Worm (Caenorhabditis elegans) whole organism, L4 larva: ENCODE results near the gene Y57G11C.1142.

ENCODE experiments used
- F10B5.3 ChIP-seq: sonication (generic microtip); optimal IDR thresholded peaks from 2 replicates; lab custom pipeline; 2016; ENCODE audit warnings: mild to moderate bottlenecking, missing genetic modification characterization, missing compliant biosample characterization
- F44E2.7 ChIP-seq: fragments of 200-800 bp; sonication (Bioruptor generic); IDR thresholded peaks from 2 replicates; pipeline ENCODE4 v2.1.2; 2022; ENCODE audit warnings: missing genetic modification characterization, missing compliant biosample characterization
- ZK546.5 ChIP-seq, 2 experiments: sonication (generic microtip); optimal IDR thresholded peaks; 2 replicates each; lab custom pipeline; 2017; ENCODE audit warnings: missing biosample characterization in 2 of 2, missing genetic modification characterization in 2 of 2
- aly-2 ChIP-seq: sonication (generic microtip); optimal IDR thresholded peaks from 2 replicates; lab custom pipeline; 2018; ENCODE audit warnings: missing biosample characterization, missing genetic modification characterization
- ceh-32 ChIP-seq: sonication (generic microtip); optimal IDR thresholded peaks from 2 replicates; lab custom pipeline; 2016; ENCODE audit warnings: mild to moderate bottlenecking, missing genetic modification characterization, missing compliant biosample characterization; ENCODE audit not compliant: poor library complexity
- ceh-44 ChIP-seq: fragments of 200-800 bp; sonication (Bioruptor generic); IDR thresholded peaks from 2 replicates; pipeline ENCODE4 v1.3.6; 2022; ENCODE audit warnings: missing genetic modification reagents, missing genetic modification characterization, missing compliant biosample characterization
- daf-12 ChIP-seq: fragments of 150-350 bp; optimal IDR thresholded peaks from 2 replicates; lab custom pipeline; 2014; ENCODE audit warnings: missing biosample characterization, missing genetic modification reagents, missing genetic modification characterization
- daf-16 ChIP-seq, 3 experiments: sonication (generic microtip); optimal IDR thresholded peaks; 2 replicates each; lab custom pipeline; 2016 to 2017; ENCODE audit warnings: missing genetic modification characterization in 3 of 3, missing genetic modification reagents in 3 of 3, mild to moderate bottlenecking in 2 of 3, missing compliant biosample characterization in 2 of 3, missing biosample characterization in 1 of 3, moderate library complexity in 1 of 3
- daf-8 ChIP-seq: fragments of 200-800 bp; sonication (Bioruptor generic); IDR thresholded peaks from 2 replicates; pipeline ENCODE4 v1.3.6; 2022; ENCODE audit warnings: missing genetic modification characterization, missing compliant biosample characterization
- dmd-8 ChIP-seq: fragments of 200-800 bp; sonication (Bioruptor generic); IDR thresholded peaks from 2 replicates; pipeline ENCODE4 v1.3.6; 2022; ENCODE audit warnings: missing genetic modification characterization, missing compliant biosample characterization
- dmd-9 ChIP-seq: fragments of 200-800 bp; sonication (Bioruptor generic); IDR thresholded peaks from 2 replicates; pipeline ENCODE4 v1.3.6; 2022; ENCODE audit warnings: missing genetic modification reagents, missing genetic modification characterization, missing compliant biosample characterization
- egl-27 ChIP-seq: sonication (generic microtip); optimal IDR thresholded peaks from 3 replicates; lab custom pipeline; 2017; ENCODE audit warnings: missing biosample characterization, missing genetic modification reagents, missing genetic modification characterization
- egl-43 ChIP-seq: fragments of 200-800 bp; sonication (Bioruptor generic); IDR thresholded peaks from 2 replicates; pipeline ENCODE4 v1.3.6; 2022; ENCODE audit warnings: missing genetic modification reagents, missing genetic modification characterization, missing compliant biosample characterization
- fkh-10 ChIP-seq: fragments of 150-350 bp; optimal IDR thresholded peaks from 2 replicates; lab custom pipeline; 2014; ENCODE audit warnings: missing biosample characterization, missing genetic modification reagents, missing genetic modification characterization
- fos-1 ChIP-seq: fragments of 150-350 bp; optimal IDR thresholded peaks from 2 replicates; lab custom pipeline; 2014; ENCODE audit warnings: missing biosample characterization, missing genetic modification characterization
- gei-8 ChIP-seq: fragments of 200-800 bp; sonication (Bioruptor generic); optimal IDR thresholded peaks from 2 replicates; lab custom pipeline; 2018; ENCODE audit warnings: mild to moderate bottlenecking, missing genetic modification characterization, missing compliant biosample characterization
- hif-1 ChIP-seq, 2 experiments: sonication (generic microtip); optimal IDR thresholded peaks; 2 replicates each; lab custom pipeline; 2016 to 2017; ENCODE audit warnings: missing compliant biosample characterization in 2 of 2, missing genetic modification characterization in 2 of 2, missing genetic modification reagents in 2 of 2, missing genotype in 2 of 2, mild to moderate bottlenecking in 1 of 2
- hlh-11 ChIP-seq: fragments of 200-800 bp; sonication (Bioruptor generic); optimal IDR thresholded peaks from 2 replicates; lab custom pipeline; 2018; ENCODE audit warnings: mild to moderate bottlenecking, missing genetic modification characterization, missing compliant biosample characterization
- hmg-1.1 ChIP-seq: fragments of 200-800 bp; sonication (Bioruptor generic); IDR thresholded peaks from 2 replicates; pipeline ENCODE4 v1.3.6; 2022; ENCODE audit warnings: missing genetic modification reagents, missing genetic modification characterization, missing compliant biosample characterization
- jun-1 ChIP-seq: fragments of 150-350 bp; optimal IDR thresholded peaks from 2 replicates; lab custom pipeline; 2014; ENCODE audit warnings: missing biosample characterization, missing genetic modification reagents, missing genetic modification characterization
- lim-7 ChIP-seq: fragments of 200-800 bp; sonication (Bioruptor generic); IDR thresholded peaks from 2 replicates; pipeline ENCODE4 v1.3.6; 2022; ENCODE audit warnings: missing genetic modification characterization, missing compliant biosample characterization
- lin-38 ChIP-seq: fragments of 200-800 bp; sonication (Bioruptor generic); IDR thresholded peaks from 2 replicates; pipeline ENCODE4 v1.3.6; 2022; ENCODE audit warnings: missing genetic modification reagents, missing genetic modification characterization, missing compliant biosample characterization
- lin-39 ChIP-seq: fragments of 150-350 bp; optimal IDR thresholded peaks from 2 replicates; lab custom pipeline; 2014; ENCODE audit warnings: missing biosample characterization, missing genetic modification reagents, missing genetic modification characterization
- lir-3 ChIP-seq: sonication (generic microtip); optimal IDR thresholded peaks from 2 replicates; lab custom pipeline; 2016; ENCODE audit warnings: mild to moderate bottlenecking, missing genetic modification characterization, missing compliant biosample characterization
- lsy-2 ChIP-seq, 2 experiments: fragments of 150-350 bp in 1 of 2; sonication (generic microtip) in 1 of 2; optimal IDR thresholded peaks; 2 replicates each; lab custom pipeline; 2014 to 2017; ENCODE audit warnings: missing biosample characterization in 2 of 2, missing genetic modification characterization in 2 of 2
- mdl-1 ChIP-seq, 2 experiments: fragments of 150-350 bp in 1 of 2; sonication (generic microtip) in 1 of 2; optimal IDR thresholded peaks; 2 replicates each; lab custom pipeline; 2014 to 2017; ENCODE audit warnings: missing biosample characterization in 2 of 2, missing genetic modification characterization in 2 of 2
- mep-1 ChIP-seq: fragments of 150-350 bp; sonication (generic microtip); optimal IDR thresholded peaks from 3 replicates; lab custom pipeline; 2014; ENCODE audit warnings: missing biosample characterization, missing genetic modification characterization
- mxl-2 ChIP-seq: fragments of 200-800 bp; sonication (Bioruptor generic); conservative IDR thresholded peaks from 2 replicates; pipeline ENCODE4 v1.3.6; 2022; ENCODE audit warnings: missing genetic modification reagents, missing genetic modification characterization, missing compliant biosample characterization
- mxl-3 ChIP-seq: fragments of 200-800 bp; sonication (Bioruptor generic); optimal IDR thresholded peaks from 2 replicates; lab custom pipeline; 2018; ENCODE audit warnings: mild to moderate bottlenecking, missing genetic modification characterization, missing compliant biosample characterization
- nhr-10 ChIP-seq: fragments of 150-350 bp; optimal IDR thresholded peaks from 2 replicates; lab custom pipeline; 2014; ENCODE audit warnings: missing biosample characterization, missing genetic modification characterization
- nhr-102 ChIP-seq: sonication (generic microtip); optimal IDR thresholded peaks from 2 replicates; lab custom pipeline; 2016; ENCODE audit warnings: mild to moderate bottlenecking, missing genetic modification characterization, moderate library complexity, missing compliant biosample characterization
- nhr-11 ChIP-seq: fragments of 150-350 bp; optimal IDR thresholded peaks from 2 replicates; lab custom pipeline; 2014; ENCODE audit warnings: missing biosample characterization, missing genetic modification characterization
- nhr-237 ChIP-seq: sonication (generic microtip); optimal IDR thresholded peaks from 2 replicates; lab custom pipeline; 2017; ENCODE audit warnings: missing biosample characterization, missing genetic modification characterization
- nhr-25 ChIP-seq: sonication (generic microtip); optimal IDR thresholded peaks from 2 replicates; lab custom pipeline; 2017; ENCODE audit warnings: missing genetic modification characterization, mild to moderate bottlenecking, missing compliant biosample characterization, antibody characterized with exemption, moderate library complexity, borderline replicate concordance; ENCODE audit not compliant: insufficient read depth
- nhr-48 ChIP-seq: sonication (generic microtip); optimal IDR thresholded peaks from 2 replicates; lab custom pipeline; 2016; ENCODE audit warnings: mild to moderate bottlenecking, missing genetic modification characterization, missing compliant biosample characterization
- nhr-6 ChIP-seq: fragments of 150-350 bp; optimal IDR thresholded peaks from 2 replicates; lab custom pipeline; 2014; ENCODE audit warnings: missing biosample characterization, missing genetic modification characterization
- pqm-1 ChIP-seq: sonication (generic microtip); optimal IDR thresholded peaks from 2 replicates; lab custom pipeline; 2017; ENCODE audit warnings: missing biosample characterization, missing genetic modification characterization
- rbr-2 ChIP-seq: sonication (generic microtip); optimal IDR thresholded peaks from 2 replicates; lab custom pipeline; 2016; ENCODE audit warnings: missing genotype, missing genetic modification characterization, missing compliant biosample characterization
- saeg-2 ChIP-seq: fragments of 200-800 bp; sonication (Bioruptor generic); IDR thresholded peaks from 2 replicates; pipeline ENCODE4 v1.3.6; 2022; ENCODE audit warnings: missing genetic modification reagents, missing genetic modification characterization, missing compliant biosample characterization
- sdz-12 ChIP-seq: fragments of 200-800 bp; sonication (Bioruptor generic); optimal IDR thresholded peaks from 2 replicates; lab custom pipeline; 2018; ENCODE audit warnings: mild to moderate bottlenecking, missing genetic modification characterization, missing compliant biosample characterization
- skn-1 ChIP-seq: fragments of 150-350 bp; optimal IDR thresholded peaks from 2 replicates; lab custom pipeline; 2014; ENCODE audit warnings: missing biosample characterization, missing genetic modification characterization
- snpc-1.2 ChIP-seq: fragments of 200-800 bp; sonication (Bioruptor generic); IDR thresholded peaks from 2 replicates; pipeline ENCODE4 v1.3.6; 2022; ENCODE audit warnings: missing genetic modification reagents, missing genetic modification characterization, missing compliant biosample characterization
- snpc-4 ChIP-seq: fragments of 150-350 bp; optimal IDR thresholded peaks from 2 replicates; lab custom pipeline; 2014; ENCODE audit warnings: missing biosample characterization, missing genetic modification characterization
- spr-3 ChIP-seq: fragments of 200-800 bp; sonication (Bioruptor generic); optimal IDR thresholded peaks from 2 replicates; lab custom pipeline; 2018; ENCODE audit warnings: mild to moderate bottlenecking, missing genetic modification characterization, missing compliant biosample characterization
- unc-130 ChIP-seq: sonication (generic microtip); optimal IDR thresholded peaks from 2 replicates; lab custom pipeline; 2016; ENCODE audit warnings: missing genetic modification reagents, missing genetic modification characterization, missing compliant biosample characterization
- unc-39 ChIP-seq: sonication (generic microtip); optimal IDR thresholded peaks from 2 replicates; lab custom pipeline; 2017; ENCODE audit warnings: missing biosample characterization, missing genetic modification characterization
- vab-7 ChIP-seq: fragments of 200-800 bp; sonication (Bioruptor generic); IDR thresholded peaks from 2 replicates; pipeline ENCODE4 v1.3.6; 2022; ENCODE audit warnings: missing genetic modification reagents, missing genetic modification characterization, missing compliant biosample characterization
- zfp-3 ChIP-seq: fragments of 200-800 bp; sonication (Bioruptor generic); conservative IDR thresholded peaks from 2 replicates; pipeline ENCODE4 v1.3.6; 2022; ENCODE audit warnings: missing genetic modification reagents, missing genetic modification characterization, missing compliant biosample characterization
- zip-11 ChIP-seq: fragments of 200-800 bp; sonication (Bioruptor generic); IDR thresholded peaks from 2 replicates; pipeline ENCODE4 v1.3.6; 2022; ENCODE audit warnings: missing genetic modification characterization, missing compliant biosample characterization
- zip-2 ChIP-seq: fragments of 150-350 bp; optimal IDR thresholded peaks from 2 replicates; lab custom pipeline; 2014; ENCODE audit warnings: missing biosample characterization, missing genetic modification characterization
- ztf-11 ChIP-seq: fragments of 150-350 bp; optimal IDR thresholded peaks from 2 replicates; lab custom pipeline; 2014; ENCODE audit warnings: missing biosample characterization, missing genetic modification characterization

Y57G11C.1142 gene

ce11 chrIV:14824878-14825352 is 22.5 kb downstream of the Y57G11C.1142 start, which contains the start of gene sec-61.A (continued):
- TF ChIP-seq mxl-3 (GFP tag; lab: Kevin White, UChicago): peak; percentile 87
- no peak for TF ChIP-seq dmd-9 (GFP tag; lab: Robert Waterston, UW)
- TF ChIP-seq nhr-237 (tag; lab: Kevin White, UChicago): no peak
- peak; percentile 36 to 75 for TF ChIP-seq hif-1 (tag; optimal IDR thresholded peaks at IDR 0.05; lab: Kevin White, UChicago)
- no peak for TF ChIP-seq daf-8 (GFP tag; lab: Robert Waterston, UW)
- TF ChIP-seq saeg-2 (GFP tag; lab: Robert Waterston, UW): 0 out of 2 replicates have a peak, but pooled peaks have one; percentile 38
- peak; percentile 66 for TF ChIP-seq nhr-102 (tag; lab: Kevin White, UChicago)
- no peak for TF ChIP-seq F44E2.7 (GFP tag; lab: Robert Waterston, UW)
- peak; percentile 96 to 98 for TF ChIP-seq lsy-2 (tag; optimal IDR thresholded peaks at IDR 0.05; lab: Kevin White, UChicago)
- peak; percentile 18 for TF ChIP-seq nhr-48 (tag; lab: Kevin White, UChicago)
- TF ChIP-seq nhr-10: no peak
- no peak for TF ChIP-seq vab-7 (GFP tag; lab: Robert Waterston, UW)
- peak; percentile 57 for TF ChIP-seq spr-3 (GFP tag; lab: Kevin White, UChicago)
- peak; percentile 4 for TF ChIP-seq snpc-4
- TF ChIP-seq ztf-11: no peak
- no peak for TF ChIP-seq lin-39 (tag; lab: Kevin White, UChicago)
- TF ChIP-seq lin-38 (GFP tag; lab: Robert Waterston, UW): peak; percentile 72
- TF ChIP-seq ceh-32 (tag; lab: Kevin White, UChicago): no peak
- TF ChIP-seq nhr-25: peak; percentile 47
- peak; percentile 54 for TF ChIP-seq jun-1 (tag; lab: Kevin White, UChicago)
- TF ChIP-seq unc-130 (GFP tag; lab: Kevin White, UChicago): peak; percentile 55
- TF ChIP-seq egl-43 (GFP tag; lab: Robert Waterston, UW): peak; percentile 55; the same call in 1 of the 2 replicates
- no peak for TF ChIP-seq mxl-2 (GFP tag; lab: Robert Waterston, UW)
- no peak for TF ChIP-seq dmd-8 (GFP tag; lab: Robert Waterston, UW)
- peak; percentile 79; the same call in 1 of the 2 replicates for TF ChIP-seq zfp-3 (GFP tag; lab: Robert Waterston, UW)
- TF ChIP-seq hlh-11 (tag; lab: Kevin White, UChicago): peak; percentile 86
- TF ChIP-seq daf-16 (GFP tag; optimal IDR thresholded peaks at IDR 0.05; lab: Kevin White, UChicago): peak in 1 of 2 experiments; percentile 11
- peak; percentile 14 for TF ChIP-seq daf-16 (tag; optimal IDR thresholded peaks at IDR 0.05; lab: Kevin White, UChicago)
- no peak for TF ChIP-seq zip-2
- TF ChIP-seq hmg-1.1: peak; percentile 75
- TF ChIP-seq gei-8 (GFP tag; lab: Kevin White, UChicago): no peak
- no peak for TF ChIP-seq egl-27 (tag; lab: Kevin White, UChicago)
- TF ChIP-seq pqm-1 (tag; lab: Kevin White, UChicago): peak; percentile 54
- TF ChIP-seq daf-12 (tag; lab: Kevin White, UChicago): no peak
- TF ChIP-seq F10B5.3 (tag; lab: Kevin White, UChicago): no peak
- TF ChIP-seq ZK546.5 (tag; optimal IDR thresholded peaks at IDR 0.05; lab: Kevin White, UChicago): no peak
- TF ChIP-seq sdz-12 (GFP tag; lab: Kevin White, UChicago): no peak
- no peak for TF ChIP-seq zip-11 (GFP tag; lab: Robert Waterston, UW)
- no peak for TF ChIP-seq nhr-6 (tag; lab: Kevin White, UChicago)
- no peak for TF ChIP-seq aly-2
- TF ChIP-seq rbr-2 (tag; lab: Kevin White, UChicago): peak; percentile 78
- TF ChIP-seq skn-1: no peak
- peak; percentile 73 for TF ChIP-seq fkh-10 (GFP tag; lab: Kevin White, UChicago)
- peak; percentile 77 for TF ChIP-seq mep-1 (tag; lab: Kevin White, UChicago)
- 0 out of 2 replicates have a peak, but pooled peaks have one; percentile 15 for TF ChIP-seq lim-7 (GFP tag; lab: Robert Waterston, UW)
- no peak for TF ChIP-seq fos-1 (tag; lab: Kevin White, UChicago)
- no peak for TF ChIP-seq unc-39 (tag; lab: Kevin White, UChicago)
- no peak for TF ChIP-seq nhr-11 (tag; lab: Kevin White, UChicago)
- peak; percentile 16 to 82 for TF ChIP-seq mdl-1 (tag; optimal IDR thresholded peaks at IDR 0.05; lab: Kevin White, UChicago)
- no peak for TF ChIP-seq ceh-44 (GFP tag; lab: Robert Waterston, UW)
- TF ChIP-seq snpc-1.2 (GFP tag; lab: Robert Waterston, UW): peak; percentile 94
- no peak for TF ChIP-seq lir-3 (tag; lab: Kevin White, UChicago)
